Fruit fly (Drosophila melanogaster): ENCODE measurements around the gene CG43373.

CG43373 gene

DNA sequence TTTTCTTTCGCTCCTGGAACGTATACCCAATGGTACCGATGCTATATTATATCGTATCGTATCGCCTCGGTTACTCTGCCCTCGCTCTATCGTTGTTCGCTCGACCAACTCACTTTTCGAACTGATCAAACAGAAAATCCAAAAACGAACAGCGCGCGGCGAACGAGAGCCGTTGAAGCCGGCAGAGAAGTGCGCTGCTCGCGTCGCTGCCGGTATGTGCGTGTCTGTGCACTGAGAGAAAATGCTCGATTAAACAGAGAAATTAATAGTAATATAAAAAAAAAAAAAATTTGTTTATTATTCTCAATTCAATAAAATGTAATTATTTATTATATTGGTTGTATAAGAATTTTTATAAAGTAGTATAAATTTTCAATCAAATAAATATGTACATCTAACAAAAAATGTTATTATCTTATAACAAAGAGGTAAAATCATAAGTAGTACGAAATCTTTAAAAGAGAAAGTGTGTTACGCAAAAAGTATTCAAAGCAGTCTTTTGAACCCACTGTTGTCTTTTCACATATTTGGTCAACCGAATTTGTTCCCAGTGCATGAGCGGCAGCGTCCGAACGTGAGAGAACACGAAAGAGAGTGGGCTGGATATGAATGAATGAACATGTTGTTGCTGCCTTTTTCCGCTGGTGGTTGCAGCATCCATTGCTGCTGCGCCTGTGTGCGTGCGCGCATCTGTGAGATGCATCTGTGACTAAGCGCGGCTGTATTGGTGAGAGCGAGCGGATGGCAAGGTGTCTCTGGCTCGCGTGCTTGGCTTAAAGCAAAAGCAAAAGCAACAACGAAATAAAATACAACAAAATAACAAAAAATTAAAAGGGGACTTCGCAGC lies 59.4 kb downstream of the CG43373 start, which contains the start of gene aos (continued):
- TF ChIP-seq Antp (GFP tag; optimal IDR thresholded peaks at IDR 0.05) (peak; percentile 57), CG10431 (GFP tag; optimal IDR thresholded peaks at IDR 0.05) (peak; percentile 80), ara (GFP tag; IDR thresholded peaks at IDR 0.05) (peak; percentile 45; the same call in 1 of the 2 replicates), gce (GFP tag; IDR thresholded peaks at IDR 0.05) (no peak), klu (GFP tag; IDR thresholded peaks at IDR 0.05) (peak; percentile 81), CG11560 (tag; IDR thresholded peaks at IDR 0.05) (peak; percentile 68; the same call in 1 of the 3 replicates), zen2 (GFP tag; IDR thresholded peaks at IDR 0.05; ENCODE audit: partially characterized antibody) (no peak), tap (tag; optimal IDR thresholded peaks at IDR 0.05) (peak; percentile 85), CG17829 (tag; optimal IDR thresholded peaks at IDR 0.05) (peak; percentile 98), CG17361 (GFP tag; IDR thresholded peaks at IDR 0.05) (peak; percentile 100), CG3726 (GFP tag; IDR thresholded peaks at IDR 0.05) (peak; percentile 74; the same call in 2 of the 3 replicates), sens-2 (GFP tag; IDR thresholded peaks at IDR 0.05) (peak; percentile 72), Eip74EF (GFP tag; optimal IDR thresholded peaks at IDR 0.05) (peak in 1 of 2 experiments; percentile 11), CG11398 (GFP tag; optimal IDR thresholded peaks at IDR 0.05) (no peak), CG4360 (GFP tag; IDR thresholded peaks at IDR 0.05) (peak; percentile 84), lab (GFP tag; optimal IDR thresholded peaks at IDR 0.05) (peak; percentile 84), MBD-R2 (GFP tag; IDR thresholded peaks at IDR 0.05) (peak; percentile 12; the same call in 1 of the 2 replicates), scrt (GFP tag; optimal IDR thresholded peaks at IDR 0.05) (peak; percentile 73), ind (GFP tag; optimal IDR thresholded peaks at IDR 0.05) (peak; percentile 89), CG3995 (GFP tag; optimal IDR thresholded peaks at IDR 0.05) (no peak), CG15479 (GFP tag; optimal IDR thresholded peaks at IDR 0.05) (peak; percentile 96), twi (tag; optimal IDR thresholded peaks at IDR 0.05) (peak; percentile 92), abd-A (tag; optimal IDR thresholded peaks at IDR 0.05) (no peak), Ada2b (GFP tag; IDR thresholded peaks at IDR 0.05) (peak; percentile 21), CG16863 (GFP tag; optimal IDR thresholded peaks at IDR 0.05) (peak; percentile 1), Ptx1 (GFP tag; IDR thresholded peaks at IDR 0.05) (peak; percentile 90), CG11723 (GFP tag; optimal IDR thresholded peaks at IDR 0.05) (peak; percentile 88), phol (tag; optimal IDR thresholded peaks at IDR 0.05) (peak; percentile 94), cwo (GFP tag; optimal IDR thresholded peaks at IDR 0.05) (peak; percentile 76), grau (tag; optimal IDR thresholded peaks at IDR 0.05) (peak; percentile 92), Atf6 (GFP tag; IDR thresholded peaks at IDR 0.05) (peak; percentile 79), CG18262 (tag; optimal IDR thresholded peaks at IDR 0.05) (peak; percentile 99), CG4820 (GFP tag; optimal IDR thresholded peaks at IDR 0.05) (peak; percentile 91), z (GFP tag; IDR thresholded peaks at IDR 0.05) (no peak; the same call in 2 of the 3 replicates), exex (tag; optimal IDR thresholded peaks at IDR 0.05) (peak; percentile 40), corto (GFP tag; optimal IDR thresholded peaks at IDR 0.05) (no peak), HHEX (GFP tag; optimal IDR thresholded peaks at IDR 0.05) (peak; percentile 84), hth (optimal IDR thresholded peaks at IDR 0.05) (no peak), stc (GFP tag; IDR thresholded peaks at IDR 0.05) (peak; percentile 76), CG11696 (GFP tag; IDR thresholded peaks at IDR 0.05) (peak; percentile 62; the same call in 1 of the 2 replicates), lola (GFP tag; optimal IDR thresholded peaks at IDR 0.05) (peak in 1 of 3 experiments; percentile 98), psq (GFP tag; optimal IDR thresholded peaks at IDR 0.05) (peak; percentile 84), Myb (GFP tag; optimal IDR thresholded peaks at IDR 0.05) (peak; percentile 36), CG17328 (GFP tag; IDR thresholded peaks at IDR 0.05) (no peak; the same call in none of the 2 replicates), gem (tag; optimal IDR thresholded peaks at IDR 0.05) (peak; percentile 97), Med (GFP tag) (peak; percentile 91), fd102C (GFP tag; optimal IDR thresholded peaks at IDR 0.05) (peak; percentile 59), Chrac-16 (GFP tag; optimal IDR thresholded peaks at IDR 0.05) (peak; percentile 87)
